Fruit fly (Drosophila melanogaster) whole organism, embryonic: ENCODE data around the gene Pgls.

Experiments used
- ATbp ChIP-seq: fragments of 200-800 bp; sonication (Bioruptor generic); optimal IDR thresholded peaks from 2 replicates; lab custom pipeline; 2017; ENCODE audit warnings: missing biosample characterization, mild to moderate bottlenecking, missing genetic modification characterization, missing genetic modification reagents
- Asciz ChIP-seq: fragments of 200-800 bp; sonication (Bioruptor generic); optimal IDR thresholded peaks from 2 replicates; lab custom pipeline; 2017; ENCODE audit warnings: missing biosample characterization, mild to moderate bottlenecking, missing genetic modification characterization, missing genetic modification reagents
- Bgb ChIP-seq: fragments of 200-800 bp; sonication (Bioruptor generic); IDR thresholded peaks from 2 replicates; pipeline ENCODE4 v1.3.6; 2022; ENCODE audit warnings: missing biosample characterization, missing genetic modification characterization; ENCODE audit not compliant: partially characterized antibody
- CG1024 ChIP-seq: fragments of 200-800 bp; sonication (Bioruptor generic); IDR thresholded peaks from 2 replicates; pipeline ENCODE4 v1.3.6; 2022; ENCODE audit warnings: missing biosample characterization, missing genetic modification characterization
- CG10979 ChIP-seq: fragments of 200-800 bp; sonication (Bioruptor generic); optimal IDR thresholded peaks from 2 replicates; lab custom pipeline; 2018; ENCODE audit warnings: missing biosample characterization, mild to moderate bottlenecking, missing genetic modification characterization, moderate library complexity
- CG12769 ChIP-seq: fragments of 200-800 bp; sonication (Bioruptor generic); optimal IDR thresholded peaks from 2 replicates; lab custom pipeline; 2019; ENCODE audit warnings: missing biosample characterization, mild to moderate bottlenecking, missing genetic modification characterization, moderate library complexity
- CG13287 ChIP-seq: fragments of 200-800 bp; sonication (Bioruptor generic); IDR thresholded peaks from 2 replicates; pipeline ENCODE4 v1.3.6; 2022; ENCODE audit warnings: missing biosample characterization, missing genetic modification characterization; ENCODE audit not compliant: partially characterized antibody
- CG13894 ChIP-seq: fragments of 200-800 bp; sonication (Bioruptor generic); optimal IDR thresholded peaks from 3 replicates; lab custom pipeline; 2018; ENCODE audit warnings: missing biosample characterization, mild to moderate bottlenecking, missing genetic modification characterization, moderate library complexity
- CG14965 ChIP-seq: fragments of 200-800 bp; sonication (Bioruptor generic); optimal IDR thresholded peaks from 2 replicates; lab custom pipeline; 2016; ENCODE audit warnings: missing biosample characterization, missing genetic modification characterization, borderline replicate concordance
- CG15601 ChIP-seq: fragments of 200-800 bp; sonication (Bioruptor generic); optimal IDR thresholded peaks from 3 replicates; lab custom pipeline; 2019; ENCODE audit warnings: missing biosample characterization, mild to moderate bottlenecking, missing genetic modification characterization, moderate library complexity
- CG34376 ChIP-seq: fragments of 200-800 bp; sonication (Bioruptor generic); optimal IDR thresholded peaks from 2 replicates; lab custom pipeline; 2018; ENCODE audit warnings: missing biosample characterization, mild to moderate bottlenecking, missing genetic modification characterization
- CG4360 ChIP-seq: fragments of 200-800 bp; sonication (Bioruptor generic); IDR thresholded peaks from 2 replicates; pipeline ENCODE4 v1.3.6; 2022; ENCODE audit warnings: missing biosample characterization, missing genetic modification characterization
- CG8765 ChIP-seq: fragments of 200-800 bp; sonication (Bioruptor generic); IDR thresholded peaks from 2 replicates; pipeline ENCODE4 v1.3.6; 2022; ENCODE audit warnings: missing biosample characterization, missing genetic modification characterization
- CG9727 ChIP-seq: fragments of 200-800 bp; sonication (Bioruptor generic); optimal IDR thresholded peaks from 3 replicates; lab custom pipeline; 2017; ENCODE audit warnings: missing biosample characterization, mild to moderate bottlenecking, missing genetic modification characterization
- CTCF ChIP-seq: fragments of 200-800 bp; sonication (Bioruptor generic); optimal IDR thresholded peaks from 2 replicates; lab custom pipeline; 2017; ENCODE audit warnings: missing biosample characterization, mild to moderate bottlenecking, missing genetic modification characterization, moderate library complexity
- D ChIP-seq, 2 experiments: fragments of 200-800 bp in 1 of 2; fragments of >200 bp in 1 of 2; sonication (Bioruptor generic) in 1 of 2; optimal IDR thresholded peaks; 2 replicates in 1 of 2; 3 replicates in 1 of 2; lab custom pipeline; 2017; ENCODE audit warnings: mild to moderate bottlenecking in 1 of 2, missing biosample characterization in 1 of 2, missing genetic modification characterization in 1 of 2, missing genetic modification reagents in 1 of 2
- Deaf1 ChIP-seq: fragments of 200-800 bp; optimal IDR thresholded peaks from 3 replicates; lab custom pipeline; 2019; ENCODE audit warnings: missing biosample characterization, mild to moderate bottlenecking, missing genetic modification characterization, moderate library complexity
- Dll ChIP-seq: fragments of 200-800 bp; sonication (Bioruptor generic); IDR thresholded peaks from 4 replicates; pipeline ENCODE4 v1.3.6; 2022; ENCODE audit warnings: missing biosample characterization, missing genetic modification characterization; ENCODE audit not compliant: partially characterized antibody
- E2f2 ChIP-seq: fragments of 200-800 bp; sonication (Bioruptor generic); IDR thresholded peaks from 2 replicates; pipeline ENCODE4 v1.3.6; 2022; ENCODE audit warnings: missing biosample characterization, missing genetic modification characterization
- Hey ChIP-seq: fragments of 200-800 bp; sonication (Bioruptor generic); optimal IDR thresholded peaks from 3 replicates; lab custom pipeline; 2018; ENCODE audit warnings: missing biosample characterization, mild to moderate bottlenecking, missing genetic modification characterization
- HmgD ChIP-seq: fragments of 200-800 bp; sonication (Bioruptor generic); optimal IDR thresholded peaks from 3 replicates; lab custom pipeline; 2016; ENCODE audit warnings: missing biosample characterization, missing genetic modification characterization
- HmgZ ChIP-seq: fragments of 200-800 bp; sonication (Bioruptor generic); optimal IDR thresholded peaks from 2 replicates; lab custom pipeline; 2018; ENCODE audit warnings: missing biosample characterization, mild to moderate bottlenecking, missing genetic modification characterization
- Jarid2 ChIP-seq: fragments of 200-800 bp; sonication (Bioruptor generic); optimal IDR thresholded peaks from 3 replicates; lab custom pipeline; 2017; ENCODE audit warnings: mild to moderate bottlenecking, missing biosample characterization, missing genetic modification reagents, missing genetic modification characterization
- MBD-R2 ChIP-seq: fragments of 200-800 bp; sonication (Bioruptor generic); IDR thresholded peaks from 2 replicates; pipeline ENCODE4 v1.3.6; 2022; ENCODE audit warnings: missing biosample characterization, missing genetic modification characterization
- MESR4 ChIP-seq: fragments of 200-800 bp; sonication (Bioruptor generic); optimal IDR thresholded peaks from 2 replicates; lab custom pipeline; 2018; ENCODE audit warnings: missing biosample characterization, mild to moderate bottlenecking, missing genetic modification characterization, moderate library complexity
- Neu2 ChIP-seq: fragments of 200-800 bp; sonication (Bioruptor generic); optimal IDR thresholded peaks from 3 replicates; lab custom pipeline; 2016; ENCODE audit warnings: missing biosample characterization, missing genetic modification characterization, borderline replicate concordance
- Nf-YA ChIP-seq: fragments of 200-800 bp; sonication (Bioruptor generic); IDR thresholded peaks from 2 replicates; pipeline ENCODE4 v1.3.6; 2022; ENCODE audit warnings: missing biosample characterization, missing genetic modification characterization
- Optix ChIP-seq: fragments of 200-800 bp; sonication (Bioruptor generic); IDR thresholded peaks from 3 replicates; pipeline ENCODE4 v1.3.6; 2022; ENCODE audit warnings: missing biosample characterization, missing genetic modification characterization
- Poxn ChIP-seq: fragments of 200-800 bp; sonication (Bioruptor generic); IDR thresholded peaks from 2 replicates; pipeline ENCODE4 v1.3.6; 2022; ENCODE audit warnings: missing biosample characterization, missing genetic modification characterization
- Scr ChIP-seq: fragments of 200-800 bp; sonication (Bioruptor generic); IDR thresholded peaks from 2 replicates; pipeline ENCODE4 v1.3.6; 2022; ENCODE audit warnings: missing biosample characterization, missing genetic modification characterization; ENCODE audit not compliant: partially characterized antibody
- Sox100B ChIP-seq: fragments of 200-800 bp; sonication (Bioruptor generic); optimal IDR thresholded peaks from 3 replicates; lab custom pipeline; 2018; ENCODE audit warnings: missing biosample characterization, mild to moderate bottlenecking, missing genetic modification characterization
- Sry-δ ChIP-seq: fragments of 200-800 bp; sonication (Bioruptor generic); optimal IDR thresholded peaks from 2 replicates; lab custom pipeline; 2016; ENCODE audit warnings: missing biosample characterization, missing genetic modification characterization
- Trl ChIP-seq, 3 experiments: fragments of >200 bp in 2 of 3; fragments of 200-800 bp in 1 of 3; sonication (Bioruptor generic) in 1 of 3; optimal IDR thresholded peaks; 2 replicates in 1 of 3; 3 replicates in 2 of 3; lab custom pipeline; 2016 to 2017; ENCODE audit warnings: missing biosample characterization in 1 of 3, missing genetic modification characterization in 1 of 3
- ash1 ChIP-seq: fragments of 200-800 bp; sonication (Bioruptor generic); optimal IDR thresholded peaks from 2 replicates; lab custom pipeline; 2018; ENCODE audit warnings: missing biosample characterization, mild to moderate bottlenecking, missing genetic modification characterization
- caup ChIP-seq: fragments of 200-800 bp; sonication (Bioruptor generic); optimal IDR thresholded peaks from 3 replicates; lab custom pipeline; 2017; ENCODE audit warnings: missing biosample characterization, mild to moderate bottlenecking, missing genetic modification characterization, moderate library complexity; ENCODE audit not compliant: severe bottlenecking
- cg ChIP-seq: fragments of 200-800 bp; sonication (Bioruptor generic); optimal IDR thresholded peaks from 3 replicates; lab custom pipeline; 2019; ENCODE audit warnings: missing biosample characterization, mild to moderate bottlenecking, missing genetic modification characterization, moderate library complexity
- ci ChIP-seq: fragments of 200-800 bp; sonication (Bioruptor generic); IDR thresholded peaks from 3 replicates; pipeline ENCODE4 v1.3.6; 2022; ENCODE audit warnings: missing biosample characterization, missing genetic modification characterization
- fd96Cb ChIP-seq: fragments of 200-800 bp; sonication (Bioruptor generic); optimal IDR thresholded peaks from 2 replicates; lab custom pipeline; 2018; ENCODE audit warnings: missing biosample characterization, mild to moderate bottlenecking, missing genetic modification characterization, moderate library complexity
- gfzf ChIP-seq: fragments of 200-800 bp; sonication (Bioruptor generic); optimal IDR thresholded peaks from 2 replicates; lab custom pipeline; 2016; ENCODE audit warnings: missing biosample characterization, mild to moderate bottlenecking, missing genetic modification characterization, moderate library complexity
- hbn ChIP-seq: fragments of 200-800 bp; sonication (Bioruptor generic); IDR thresholded peaks from 2 replicates; pipeline ENCODE4 v1.3.6; 2022; ENCODE audit warnings: missing biosample characterization, missing genetic modification characterization; ENCODE audit not compliant: partially characterized antibody
- inv ChIP-seq: fragments of 200-800 bp; sonication (Bioruptor generic); IDR thresholded peaks from 2 replicates; pipeline ENCODE4 v1.3.6; 2022; ENCODE audit warnings: missing biosample characterization, missing genetic modification characterization; ENCODE audit not compliant: partially characterized antibody
- kni ChIP-seq: fragments of 200-800 bp; sonication (Bioruptor generic); optimal IDR thresholded peaks from 3 replicates; lab custom pipeline; 2017; ENCODE audit warnings: mild to moderate bottlenecking, missing biosample characterization, missing genetic modification reagents, missing genetic modification characterization
- lola ChIP-seq, 3 experiments: fragments of >200 bp in 2 of 3; fragments of 200-800 bp in 1 of 3; sonication (Bioruptor generic) in 1 of 3; optimal IDR thresholded peaks; 2 replicates each; lab custom pipeline; 2017 to 2019; ENCODE audit warnings: missing biosample characterization in 3 of 3, missing genetic modification characterization in 3 of 3, mild to moderate bottlenecking in 1 of 3, moderate library complexity in 1 of 3
- pnt ChIP-seq: fragments of 200-800 bp; sonication (Bioruptor generic); optimal IDR thresholded peaks from 3 replicates; lab custom pipeline; 2016; ENCODE audit warnings: missing biosample characterization, missing genetic modification characterization
- rib ChIP-seq: fragments of 200-800 bp; sonication (Bioruptor generic); IDR thresholded peaks from 2 replicates; pipeline ENCODE4 v1.3.6; 2022; ENCODE audit warnings: missing biosample characterization, missing genetic modification characterization
- schlank ChIP-seq: fragments of 200-800 bp; sonication (Bioruptor generic); optimal IDR thresholded peaks from 2 replicates; lab custom pipeline; 2018; ENCODE audit warnings: missing biosample characterization, mild to moderate bottlenecking, missing genetic modification characterization
- wdn ChIP-seq: fragments of 200-800 bp; sonication (Bioruptor generic); IDR thresholded peaks from 2 replicates; pipeline ENCODE4 v1.3.6; 2022; ENCODE audit warnings: missing biosample characterization, missing genetic modification characterization

Pgls gene

dm6 chrX:10815511-10816080, 31.6 kb upstream of the Pgls start (continued):
- no peak for TF ChIP-seq wdn
- no peak for TF ChIP-seq MBD-R2 (GFP tag; lab: Robert Waterston, UW)
- 0 out of 2 replicates have a peak, but pooled peaks have one; percentile 6 for TF ChIP-seq CG1024 (GFP tag; lab: Robert Waterston, UW)
- no peak for TF ChIP-seq fd96Cb (tag; lab: Kevin White, UChicago)
- TF ChIP-seq Sox100B (GFP tag; lab: Kevin White, UChicago): no peak
- no peak for TF ChIP-seq schlank (tag; lab: Kevin White, UChicago)
- peak; percentile 20 for TF ChIP-seq ash1 (GFP tag; lab: Kevin White, UChicago)
- TF ChIP-seq Jarid2 (GFP tag; lab: Kevin White, UChicago): peak; percentile 88
- TF ChIP-seq ATbp (GFP tag; lab: Kevin White, UChicago): peak; percentile 47
- no peak for TF ChIP-seq pnt (GFP tag; lab: Kevin White, UChicago)
- TF ChIP-seq E2f2: peak; percentile 16; the same call in 1 of the 2 replicates
- TF ChIP-seq caup: no peak
- TF ChIP-seq cg (GFP tag; lab: Kevin White, UChicago): peak; percentile 99
- TF ChIP-seq Asciz (GFP tag; lab: Kevin White, UChicago): peak; percentile 6
- no peak for TF ChIP-seq CG15601 (tag; lab: Kevin White, UChicago)
- TF ChIP-seq Neu2 (GFP tag; lab: Kevin White, UChicago): no peak
- peak; percentile 63 for TF ChIP-seq HmgZ
- no peak for TF ChIP-seq CG10979
- no peak for TF ChIP-seq Poxn (GFP tag; lab: Robert Waterston, UW)
- TF ChIP-seq Sry-δ (GFP tag; lab: Kevin White, UChicago): no peak
- 0 out of 2 replicates have a peak, but pooled peaks have one; percentile 14 for TF ChIP-seq hbn (GFP tag; lab: Robert Waterston, UW)
- TF ChIP-seq rib (GFP tag; lab: Robert Waterston, UW): peak; percentile 69; the same call in 1 of the 2 replicates
- TF ChIP-seq CG12769 (tag; lab: Kevin White, UChicago): peak; percentile 73
- peak; percentile 27 for TF ChIP-seq CG13894 (tag; lab: Kevin White, UChicago)
- peak; percentile 33 for TF ChIP-seq HmgD (GFP tag; lab: Kevin White, UChicago)
- TF ChIP-seq Hey (tag; lab: Kevin White, UChicago): peak; percentile 13
- peak; percentile 62 for TF ChIP-seq CG34376 (GFP tag; lab: Kevin White, UChicago)
- peak in 1 of 3 experiments; percentile 46 for TF ChIP-seq lola (GFP tag; optimal IDR thresholded peaks at IDR 0.05; lab: Kevin White, UChicago)
- TF ChIP-seq CG8765 (GFP tag; lab: Robert Waterston, UW): 0 out of 2 replicates have a peak, but pooled peaks have one; percentile 13
- TF ChIP-seq CTCF: no peak
- TF ChIP-seq Scr: peak; percentile 28; the same call in 1 of the 2 replicates
- peak; percentile 45 to 73 for TF ChIP-seq Trl (optimal IDR thresholded peaks at IDR 0.05; lab: Kevin White, UChicago)
- peak; percentile 24 for TF ChIP-seq Trl (GFP tag; optimal IDR thresholded peaks at IDR 0.05; lab: Kevin White, UChicago)
- no peak for TF ChIP-seq gfzf
- TF ChIP-seq D (optimal IDR thresholded peaks at IDR 0.05; lab: Kevin White, UChicago): peak; percentile 45
- TF ChIP-seq D (GFP tag; optimal IDR thresholded peaks at IDR 0.05; lab: Kevin White, UChicago): no peak
- peak; percentile 84 for TF ChIP-seq Deaf1 (tag; lab: Kevin White, UChicago)
- TF ChIP-seq Dll (GFP tag; lab: Robert Waterston, UW): 0 out of 4 replicates have a peak, but pooled peaks have one; percentile 39
- TF ChIP-seq Optix (GFP tag; lab: Robert Waterston, UW): no peak
- TF ChIP-seq kni: peak; percentile 13
- TF ChIP-seq CG14965 (GFP tag; lab: Kevin White, UChicago): no peak
- TF ChIP-seq Bgb (GFP tag; lab: Robert Waterston, UW): peak; percentile 75; the same call in 1 of the 2 replicates
- peak; percentile 40 for TF ChIP-seq CG13287 (GFP tag; lab: Robert Waterston, UW)
- TF ChIP-seq inv (GFP tag; lab: Robert Waterston, UW): 0 out of 2 replicates have a peak, but pooled peaks have one; percentile 15
- TF ChIP-seq ci (GFP tag; lab: Robert Waterston, UW): 0 out of 3 replicates have a peak, but pooled peaks have one; percentile 36
- TF ChIP-seq MESR4 (GFP tag; lab: Kevin White, UChicago): no peak
- no peak for TF ChIP-seq CG9727 (GFP tag; lab: Kevin White, UChicago)
- peak; percentile 8; the same call in 1 of the 2 replicates for TF ChIP-seq CG4360 (GFP tag; lab: Robert Waterston, UW)
- no peak for TF ChIP-seq Nf-YA (GFP tag; lab: Robert Waterston, UW)
